Worm (Caenorhabditis elegans) whole organism, L3 larva: ENCODE measurements around the gene F54D5.23.

Experiments used
- ceh-9 ChIP-seq: sonication (generic microtip); optimal IDR thresholded peaks from 2 replicates; lab custom pipeline; 2018; ENCODE audit warnings: missing biosample characterization, missing genetic modification characterization
- nhr-25 ChIP-seq: sonication (generic microtip); optimal IDR thresholded peaks from 2 replicates; lab custom pipeline; 2017; ENCODE audit warnings: missing biosample characterization, missing genetic modification characterization
- tbx-2 ChIP-seq: sonication (generic microtip); optimal IDR thresholded peaks from 2 replicates; lab custom pipeline; 2016; ENCODE audit warnings: mild to moderate bottlenecking, missing genetic modification characterization, missing compliant biosample characterization

DNA sequence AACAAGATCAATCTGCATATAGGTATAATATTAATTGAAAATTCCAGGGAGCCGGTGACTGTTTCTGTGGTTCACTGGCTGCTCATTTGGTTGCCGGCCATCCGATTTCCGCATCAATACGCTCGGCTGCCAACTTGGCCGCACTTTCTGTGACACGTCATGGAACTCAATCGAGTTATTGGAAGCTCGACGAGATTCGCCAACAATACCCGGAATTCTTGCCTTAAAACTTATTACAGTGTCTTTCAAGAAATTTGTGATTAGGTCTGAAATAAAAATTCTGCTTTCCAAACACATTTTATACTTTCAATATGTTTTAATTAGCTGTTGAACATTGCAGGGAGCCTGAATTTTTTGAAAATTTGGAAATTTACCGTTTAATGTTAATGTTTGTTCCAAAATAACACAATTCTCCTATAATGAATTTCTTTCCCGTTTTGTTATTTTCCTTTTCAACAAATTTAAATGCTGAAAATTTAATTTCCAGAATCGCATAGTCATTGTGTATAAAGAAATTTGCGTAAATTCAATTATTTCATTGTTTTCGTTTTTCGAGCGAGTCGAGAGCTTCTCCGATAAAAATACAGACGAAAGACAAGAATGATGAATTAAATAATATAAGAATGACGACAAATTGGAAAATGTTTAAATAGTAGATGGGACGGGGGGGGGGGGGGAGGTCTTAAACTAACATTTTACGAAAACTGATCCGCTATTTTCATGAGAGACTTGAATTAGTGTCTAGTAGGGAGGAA is 45.2 kb upstream of the F54D5.23 start:
- TF ChIP-seq ceh-9 (tag; lab: Kevin White, UChicago) (no peak), nhr-25 (tag; lab: Kevin White, UChicago) (no peak), tbx-2 (no peak)
